Fruit fly (Drosophila melanogaster): ENCODE data around the gene capu.

DNA sequence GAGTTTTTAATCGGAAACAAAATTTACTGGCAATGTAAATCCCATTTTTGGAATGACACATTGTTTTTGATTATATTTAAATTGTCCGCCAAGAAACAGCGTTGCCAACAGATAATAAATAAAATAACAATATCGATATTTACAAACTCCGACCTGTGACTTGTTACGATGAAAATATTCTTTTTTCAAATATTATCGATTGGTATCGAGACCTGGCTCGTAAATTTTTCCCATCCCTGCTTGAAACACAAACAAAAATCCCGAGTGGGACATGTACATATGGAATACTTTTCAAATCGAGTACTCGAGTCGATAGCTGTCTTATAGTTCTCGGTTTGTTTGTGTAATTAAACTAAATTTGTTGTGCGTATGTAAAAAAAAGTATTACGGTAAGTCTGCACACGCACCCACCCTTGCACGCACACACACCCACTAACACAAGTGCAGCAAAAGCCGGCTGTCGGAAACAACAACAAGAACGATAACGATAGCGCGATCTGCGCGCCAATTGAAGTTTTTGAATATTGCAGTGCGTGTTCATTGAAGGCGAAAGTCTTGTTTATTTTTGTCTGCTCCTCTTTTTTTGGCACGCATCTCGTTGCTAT lies 40.1 kb downstream of the capu start, which contains the start of gene TTLL4B:
- TF ChIP-seq svp (GFP tag) (no peak), CG3032 (tag; optimal IDR thresholded peaks at IDR 0.05) (no peak), CG31627 (GFP tag; optimal IDR thresholded peaks at IDR 0.05) (no peak)
